Worm (Caenorhabditis elegans): ENCODE results near the gene ceh-13.

DNA sequence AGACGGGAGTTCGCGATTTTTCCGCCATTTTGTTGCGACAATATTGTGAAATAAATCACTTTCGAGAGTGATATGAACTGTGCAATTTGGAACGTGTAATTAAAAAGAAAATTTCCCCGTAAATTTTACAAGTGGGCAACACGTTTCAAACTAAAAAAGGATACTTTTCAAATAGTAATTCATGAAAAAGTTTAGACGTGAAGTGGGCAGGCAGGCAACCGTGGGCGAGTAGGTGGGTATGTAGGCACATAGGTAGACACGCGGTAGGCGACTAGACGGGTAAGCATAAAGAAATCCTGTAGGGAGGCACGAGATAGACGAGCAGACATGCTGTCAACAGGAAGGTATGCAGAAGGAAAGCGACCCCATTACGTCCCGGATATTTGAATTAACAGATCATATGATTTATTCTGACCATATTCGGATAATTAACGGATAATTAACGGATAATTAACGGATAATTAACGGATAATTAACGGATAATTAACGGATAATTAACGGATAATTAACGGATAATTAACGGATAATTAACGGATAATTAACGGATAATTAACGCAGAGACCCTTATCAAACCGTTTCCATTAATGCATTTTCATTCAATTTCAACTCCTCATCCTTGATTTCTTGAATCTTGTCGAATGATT, 37.9 kb downstream of the ceh-13 start, which contains the start of gene R13A5.11:
- no peak for TF ChIP-seq aly-1 (tag; optimal IDR thresholded peaks at IDR 0.05)
- TF ChIP-seq hmg-4 (GFP tag; optimal IDR thresholded peaks at IDR 0.05) = no peak
- TF ChIP-seq flt-1 (GFP tag; IDR thresholded peaks at IDR 0.05) = no peak
- TF ChIP-seq ceh-36 (tag; optimal IDR thresholded peaks at IDR 0.05) = no peak

Data from whole organism, early embryonic.